Worm (Caenorhabditis elegans): ENCODE measurements around the gene his-6.

DNA sequence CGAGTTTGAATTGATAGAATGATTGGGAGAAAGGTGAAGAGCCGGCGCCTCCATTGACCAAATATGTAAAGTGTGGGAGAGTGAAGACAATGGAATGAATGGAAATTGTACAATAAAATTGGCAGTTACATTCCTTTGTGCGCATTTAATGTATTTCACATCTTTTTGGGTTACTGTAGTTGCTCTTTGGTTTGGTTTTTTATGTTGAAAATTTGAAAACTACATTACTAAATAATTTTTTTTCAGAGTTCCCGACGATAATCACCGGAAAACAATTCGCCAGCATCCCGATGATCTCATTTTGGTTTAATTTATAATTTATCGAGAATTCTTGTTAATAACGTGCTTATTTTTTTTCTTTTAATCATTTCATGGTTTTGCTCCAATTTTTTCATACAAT lies 46.2 kb upstream of the his-6 start, which contains the start of gene C10B5.1:
- no peak for TF ChIP-seq hlh-1 (tag; optimal IDR thresholded peaks at IDR 0.05)
- TF ChIP-seq unc-62 (GFP tag; optimal IDR thresholded peaks at IDR 0.05): no peak

Data from whole organism, mixed stage, embryonic.